Worm (Caenorhabditis elegans): ENCODE results near the gene srab-6.

The srab-6 gene

ce11 chrV:3151862-3152261 lies at the start of gene srab-6:
srab-6 (minus strand) TSS chrV:3151962.
- TF ChIP-seq fos-1 (tag; optimal IDR thresholded peaks at IDR 0.05) = no peak
- TF ChIP-seq unc-30 (tag; optimal IDR thresholded peaks at IDR 0.05) = no peak
- TF ChIP-seq isw-1 (GFP tag; IDR thresholded peaks at IDR 0.05) = no peak
- TF ChIP-seq C04F5.9 (tag; optimal IDR thresholded peaks at IDR 0.05) = no peak
- TF ChIP-seq ama-1 (optimal IDR thresholded peaks at IDR 0.05) = no peak
- TF ChIP-seq tlp-1 (tag; optimal IDR thresholded peaks at IDR 0.05) = no peak
- no peak for TF ChIP-seq mab-9 (GFP tag; IDR thresholded peaks at IDR 0.05)
- no peak for TF ChIP-seq hlh-17 (GFP tag; optimal IDR thresholded peaks at IDR 0.05; ENCODE audit: borderline replicate concordance)
- TF ChIP-seq C16A3.4 (tag; optimal IDR thresholded peaks at IDR 0.05) = no peak
- TF ChIP-seq lin-39 (tag; optimal IDR thresholded peaks at IDR 0.05) = no peak
- no peak for TF ChIP-seq nhr-85 (tag)

- TF ChIP-seq unc-130 (tag; optimal IDR thresholded peaks at IDR 0.05) (no peak), efl-1 (optimal IDR thresholded peaks at IDR 0.05) (no peak), efl-1 (GFP tag; optimal IDR thresholded peaks at IDR 0.05 in 1 of 2) (no peak), elt-2 (tag; optimal IDR thresholded peaks at IDR 0.05) (no peak), rnt-1 (tag; optimal IDR thresholded peaks at IDR 0.05) (peak; percentile 3)
Measured at ce11 chrV:3200323-3200722, 48.6 kb upstream of the srab-6 start, which contains the start of gene K08D9.4. K08D9.4 (minus strand) TSS chrV:3200423.

DNA sequence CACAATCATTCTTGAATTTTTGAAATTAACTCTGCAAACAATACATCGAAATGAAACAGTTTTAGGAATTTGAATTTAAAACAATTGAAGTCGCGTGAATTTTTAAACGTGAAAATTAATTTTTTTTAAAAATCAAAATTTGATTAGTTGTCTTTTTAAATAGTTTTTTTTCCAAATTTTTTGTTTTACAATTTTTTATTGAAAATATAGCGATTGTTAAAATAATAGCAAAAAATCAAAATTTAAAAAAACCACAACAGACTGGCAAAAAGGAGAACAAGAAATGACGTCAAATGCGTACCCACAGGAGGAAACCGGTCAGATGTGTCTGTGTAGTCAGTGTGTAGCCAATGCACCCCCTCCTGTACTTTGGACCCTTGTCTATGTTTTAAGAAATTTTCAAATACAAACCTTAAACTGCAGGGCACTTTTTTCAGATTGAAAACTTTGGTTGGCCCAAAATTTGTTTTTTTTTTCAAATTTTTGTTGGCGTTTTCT lies 45.1 kb upstream of the srab-6 start, which contains the start of the genes Y73C8B.1 and Y73C8B.5:
TSS of gene Y73C8B.1 (minus strand) at position 51 of the 498 bp plus-strand sequence.
TSS of gene Y73C8B.5 (plus strand) at position 437 of the 498 bp plus-strand sequence.
- TF ChIP-seq nhr-20 (tag; optimal IDR thresholded peaks at IDR 0.05) = peak; percentile 33
- peak; percentile 42 for TF ChIP-seq nhr-11 (tag; optimal IDR thresholded peaks at IDR 0.05)
- TF ChIP-seq nhr-71 (tag; optimal IDR thresholded peaks at IDR 0.05) = peak; percentile 29
- TF ChIP-seq sup-37 (GFP tag; optimal IDR thresholded peaks at IDR 0.05) = no peak
- TF ChIP-seq lin-35 (GFP tag; optimal IDR thresholded peaks at IDR 0.05) = peak in 1 of 2 experiments; percentile 45
- no peak for TF ChIP-seq ztf-4 (tag; optimal IDR thresholded peaks at IDR 0.05)
- TF ChIP-seq nhr-85 (tag) = peak; percentile 2
- peak; percentile 8 for TF ChIP-seq snu-23 (GFP tag; optimal IDR thresholded peaks at IDR 0.05)
- TF ChIP-seq grh-1 (GFP tag; IDR thresholded peaks at IDR 0.05) = peak; percentile 61

DNA sequence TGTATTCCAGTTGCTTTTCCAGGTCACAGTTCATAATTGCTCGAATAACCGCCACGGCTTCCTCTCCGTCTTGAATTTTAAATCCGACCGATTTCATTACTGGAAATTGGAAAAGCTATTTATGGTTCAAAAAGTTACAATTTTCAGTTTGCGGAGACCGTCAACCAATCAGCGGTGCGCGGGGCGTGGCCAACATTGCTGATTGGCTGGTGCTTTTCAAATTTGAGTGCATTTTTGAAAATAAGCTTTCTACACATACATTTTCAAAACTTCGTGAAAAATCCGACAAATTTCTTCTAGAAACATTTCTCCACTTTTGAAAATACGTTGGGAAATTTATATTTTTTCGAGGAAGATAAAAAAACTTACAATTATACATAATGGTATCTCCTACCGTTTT lies 44.1 kb upstream of the srab-6 start:
- TF ChIP-seq fkh-10 (GFP tag; optimal IDR thresholded peaks at IDR 0.05) = no peak
- TF ChIP-seq mab-9 (GFP tag; IDR thresholded peaks at IDR 0.05) = no peak
- no peak for TF ChIP-seq unc-86 (tag; optimal IDR thresholded peaks at IDR 0.05)
- TF ChIP-seq fos-1 (tag; optimal IDR thresholded peaks at IDR 0.05) = no peak
- TF ChIP-seq efl-3 (GFP tag; optimal IDR thresholded peaks at IDR 0.05) = no peak
- TF ChIP-seq nhr-77 (tag; optimal IDR thresholded peaks at IDR 0.05) = no peak
- TF ChIP-seq skn-1 (tag; optimal IDR thresholded peaks at IDR 0.05) = no peak
- TF ChIP-seq ceh-8 (GFP tag; optimal IDR thresholded peaks at IDR 0.05) = no peak
- no peak for TF ChIP-seq nhr-76 (tag; optimal IDR thresholded peaks at IDR 0.05)
- TF ChIP-seq pax-3 (tag; optimal IDR thresholded peaks at IDR 0.05) = no peak

DNA sequence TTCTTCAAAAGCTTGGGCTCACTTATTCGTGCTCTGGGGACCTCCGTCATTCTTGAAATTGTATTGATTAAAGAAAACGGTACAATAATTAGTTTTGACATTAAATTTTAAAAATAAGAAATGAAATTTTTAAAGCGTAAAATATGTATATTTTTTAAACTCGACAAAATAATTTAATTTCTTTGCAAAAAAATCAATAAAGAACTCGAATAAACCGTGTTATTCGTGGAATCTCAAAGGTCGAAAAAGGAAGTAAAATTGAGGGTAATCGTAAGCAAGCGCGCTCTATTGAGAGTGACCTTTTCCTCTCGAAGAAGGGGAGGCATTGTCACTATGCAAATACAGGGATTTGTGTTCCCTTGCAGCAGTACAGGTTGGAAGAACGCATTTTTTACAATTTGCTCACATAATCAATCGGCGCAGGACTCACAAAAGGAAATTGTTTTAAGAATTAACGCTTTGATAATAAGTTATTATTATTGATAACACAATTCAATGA lies 43.2 kb upstream of the srab-6 start, which contains the start of gene Y73C8B.2:
TSS of gene Y73C8B.2 (minus strand) at position 51 of the 499 bp plus-strand sequence.
- no peak for TF ChIP-seq fkh-10 (GFP tag; optimal IDR thresholded peaks at IDR 0.05)
- no peak for TF ChIP-seq Y116A8C.19 (tag; optimal IDR thresholded peaks at IDR 0.05; ENCODE audit: borderline replicate concordance)
- no peak for TF ChIP-seq ama-1 (optimal IDR thresholded peaks at IDR 0.05)
- no peak for TF ChIP-seq tlp-1 (tag; optimal IDR thresholded peaks at IDR 0.05)
- no peak for TF ChIP-seq unc-98 (GFP tag; IDR thresholded peaks at IDR 0.05)
- TF ChIP-seq blmp-1 (tag; optimal IDR thresholded peaks at IDR 0.05) = peak; percentile 42
- no peak for TF ChIP-seq swsn-7 (tag; optimal IDR thresholded peaks at IDR 0.05)
- TF ChIP-seq nhr-20 (tag; optimal IDR thresholded peaks at IDR 0.05) = peak; percentile 31
- TF ChIP-seq lin-35 (GFP tag; optimal IDR thresholded peaks at IDR 0.05) = peak; percentile 19 to 59
- no peak for TF ChIP-seq xbp-1 (tag; optimal IDR thresholded peaks at IDR 0.05)
- no peak for TF ChIP-seq pag-3 (tag; optimal IDR thresholded peaks at IDR 0.05; ENCODE audit: borderline replicate concordance, insufficient read depth)
- no peak for TF ChIP-seq sup-37 (GFP tag; optimal IDR thresholded peaks at IDR 0.05)
- no peak for TF ChIP-seq nhr-19 (GFP tag; conservative IDR thresholded peaks at IDR 0.05)
- peak; percentile 45 for TF ChIP-seq mep-1 (tag; optimal IDR thresholded peaks at IDR 0.05)
- TF ChIP-seq unc-130 (tag; optimal IDR thresholded peaks at IDR 0.05) = no peak
- no peak for TF ChIP-seq aha-1 (tag; optimal IDR thresholded peaks at IDR 0.05)
- TF ChIP-seq lin-39 (tag; optimal IDR thresholded peaks at IDR 0.05) = no peak
- TF ChIP-seq mdl-1 (tag; optimal IDR thresholded peaks at IDR 0.05) = no peak
- no peak for TF ChIP-seq nhr-84 (tag; optimal IDR thresholded peaks at IDR 0.05)
- TF ChIP-seq nhr-47 (tag; optimal IDR thresholded peaks at IDR 0.05) = peak; percentile 9
- TF ChIP-seq mab-9 (GFP tag; IDR thresholded peaks at IDR 0.05) = no peak
- no peak for TF ChIP-seq hlh-4 (tag; optimal IDR thresholded peaks at IDR 0.05)
- TF ChIP-seq unc-62 (GFP tag; optimal IDR thresholded peaks at IDR 0.05) = no peak

Measured in whole organism, L1 larva.